Fruit fly (Drosophila melanogaster) S2 (cell line): ENCODE results near the gene CG4278.

Source experiments
- CG8478 ChIP-seq: fragments of >200 bp; optimal IDR thresholded peaks from 2 replicates; lab custom pipeline; 2018
- CTCF ChIP-seq, 2 experiments: fragments of >200 bp; optimal IDR thresholded peaks; 2 replicates each; lab custom pipeline; 2018

- TF ChIP-seq CTCF (optimal IDR thresholded peaks at IDR 0.05; lab: Kevin White, UChicago) (no peak), CG8478 (no peak)
Observed at dm6 chr2L:16317777-16318610, 8.9 kb upstream of the CG4278 start.
